Worm (Caenorhabditis elegans): ENCODE measurements around the gene srh-31.

- TF ChIP-seq snu-23 (GFP tag; optimal IDR thresholded peaks at IDR 0.05) (no peak), lsy-2 (tag; optimal IDR thresholded peaks at IDR 0.05) (no peak), mep-1 (tag; optimal IDR thresholded peaks at IDR 0.05) (no peak), nhr-12 (tag; optimal IDR thresholded peaks at IDR 0.05) (no peak)
Observed at ce11 chrV:17662260-17662659, 44.9 kb upstream of the srh-31 start.

All from whole organism, L1 larva.